Worm (Caenorhabditis elegans): ENCODE data around the gene spe-36.

Gene spe-36

DNA sequence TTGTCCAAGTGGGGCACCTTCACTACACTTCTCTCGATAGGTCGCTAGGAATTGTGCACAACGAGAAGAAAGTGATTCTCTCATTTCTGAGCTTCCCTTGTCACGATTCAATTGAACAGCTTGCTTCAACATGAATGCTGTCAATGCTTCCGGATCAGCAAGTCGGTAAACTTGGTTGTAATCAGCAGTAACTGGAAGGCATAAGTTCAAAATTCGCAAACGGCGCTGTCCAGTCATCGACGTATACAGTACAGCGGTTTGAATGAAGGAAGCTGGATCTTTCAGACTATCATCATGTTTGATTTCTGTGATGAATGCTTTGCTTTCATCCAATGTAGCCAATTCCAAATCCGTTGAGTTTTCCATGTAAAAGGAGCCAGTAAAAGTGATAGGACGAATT lies 29.0 kb downstream of the spe-36 start:
- TF ChIP-seq zfp-3 (GFP tag; conservative IDR thresholded peaks at IDR 0.05) = no peak
- TF ChIP-seq aha-1 (tag) = peak; percentile 94
- TF ChIP-seq rbr-2 (tag; optimal IDR thresholded peaks at IDR 0.05) = no peak
- TF ChIP-seq F26F4.8 (GFP tag; conservative IDR thresholded peaks at IDR 0.05) = no peak

- peak; percentile 6 for TF ChIP-seq ama-1 (optimal IDR thresholded peaks at IDR 0.05)
- TF ChIP-seq dpl-1 (GFP tag; optimal IDR thresholded peaks at IDR 0.05) = peak; percentile 21
- peak; percentile 28 for TF ChIP-seq F49E8.2 (tag; optimal IDR thresholded peaks at IDR 0.05; ENCODE audit: borderline replicate concordance)
- no peak for TF ChIP-seq duxl-1 (tag; optimal IDR thresholded peaks at IDR 0.05; ENCODE audit: poor library complexity)
- no peak for TF ChIP-seq nhr-77 (tag; optimal IDR thresholded peaks at IDR 0.05)
- no peak for TF ChIP-seq nhr-11 (tag; optimal IDR thresholded peaks at IDR 0.05)
- TF ChIP-seq zip-2 (tag; optimal IDR thresholded peaks at IDR 0.05) = no peak
- peak; percentile 1 for TF ChIP-seq T20F7.1 (GFP tag; optimal IDR thresholded peaks at IDR 0.05)
- no peak for TF ChIP-seq nhr-41 (GFP tag; IDR thresholded peaks at IDR 0.05)
- peak; percentile 13 for TF ChIP-seq aha-1 (tag)
Observed at ce11 chrIV:11561677-11562076, 30.4 kb downstream of the spe-36 start, which contains the start of gene F12F6.7. Gene F12F6.7, minus strand, starts transcription at chrIV:11561833.

- no peak for TF ChIP-seq unc-39 (tag; optimal IDR thresholded peaks at IDR 0.05)
- TF ChIP-seq madf-5 (GFP tag; IDR thresholded peaks at IDR 0.05) = no peak
- no peak for TF ChIP-seq fkh-10 (GFP tag; optimal IDR thresholded peaks at IDR 0.05)
- no peak for TF ChIP-seq daf-12 (tag; optimal IDR thresholded peaks at IDR 0.05)
- TF ChIP-seq ceh-82 (tag; optimal IDR thresholded peaks at IDR 0.05) = no peak
- no peak for TF ChIP-seq F44E2.7 (GFP tag; IDR thresholded peaks at IDR 0.05)
- no peak for TF ChIP-seq zag-1 (tag; optimal IDR thresholded peaks at IDR 0.05)
- no peak for TF ChIP-seq ceh-62 (tag; optimal IDR thresholded peaks at IDR 0.05)
- TF ChIP-seq pha-4 (GFP tag; IDR thresholded peaks at IDR 0.05) = no peak
- no peak for TF ChIP-seq pha-4 (tag; optimal IDR thresholded peaks at IDR 0.05)
- no peak for TF ChIP-seq T20F7.1 (GFP tag; optimal IDR thresholded peaks at IDR 0.05)
- TF ChIP-seq lim-7 (GFP tag; IDR thresholded peaks at IDR 0.05) = no peak
- TF ChIP-seq ctbp-1 (GFP tag; IDR thresholded peaks at IDR 0.05) = no peak
- no peak for TF ChIP-seq nhr-28 (tag; optimal IDR thresholded peaks at IDR 0.05)
- TF ChIP-seq vab-7 (GFP tag; IDR thresholded peaks at IDR 0.05) = no peak
- TF ChIP-seq dpl-1 (GFP tag; optimal IDR thresholded peaks at IDR 0.05) = no peak
- no peak for TF ChIP-seq mdt-29 (GFP tag; IDR thresholded peaks at IDR 0.05)
- TF ChIP-seq unc-130 (GFP tag; optimal IDR thresholded peaks at IDR 0.05) = no peak
- TF ChIP-seq ztf-11 (tag; optimal IDR thresholded peaks at IDR 0.05) = no peak
- no peak for TF ChIP-seq ceh-32 (tag; optimal IDR thresholded peaks at IDR 0.05; ENCODE audit: poor library complexity)
Observed at ce11 chrIV:11551813-11552212, 40.3 kb downstream of the spe-36 start, which contains the start of gene col-128. Gene col-128, minus strand, starts transcription at chrIV:11551960.

- TF ChIP-seq mdl-1 (tag; optimal IDR thresholded peaks at IDR 0.05) (peak in 1 of 2 experiments; percentile 53), ceh-20 (GFP tag; IDR thresholded peaks at IDR 0.05) (no peak), F44E2.7 (GFP tag; IDR thresholded peaks at IDR 0.05) (no peak), nhr-10 (tag; optimal IDR thresholded peaks at IDR 0.05) (no peak), lim-7 (GFP tag; IDR thresholded peaks at IDR 0.05) (no peak; the same call in 1 of the 2 replicates), daf-16 (GFP tag; optimal IDR thresholded peaks at IDR 0.05) (no peak), daf-16 (tag; optimal IDR thresholded peaks at IDR 0.05) (peak; percentile 90), daf-12 (tag; optimal IDR thresholded peaks at IDR 0.05) (no peak), Y5F2A.4 (GFP tag; optimal IDR thresholded peaks at IDR 0.05) (peak; percentile 59), nhr-25 (tag; optimal IDR thresholded peaks at IDR 0.05; ENCODE audit: borderline replicate concordance, insufficient read depth) (peak; percentile 61), aha-1 (tag) (peak; percentile 83), F49E8.2 (tag; optimal IDR thresholded peaks at IDR 0.05; ENCODE audit: borderline replicate concordance) (peak; percentile 55), gei-8 (GFP tag; optimal IDR thresholded peaks at IDR 0.05) (peak; percentile 34), mep-1 (tag; optimal IDR thresholded peaks at IDR 0.05) (no peak), madf-9 (GFP tag; conservative IDR thresholded peaks at IDR 0.05) (peak; percentile 43; the same call in 1 of the 2 replicates), mxl-2 (GFP tag; conservative IDR thresholded peaks at IDR 0.05) (0 out of 2 replicates have a peak, but pooled peaks have one; percentile 39), R02D3.7 (tag; optimal IDR thresholded peaks at IDR 0.05) (no peak), ceh-82 (tag; optimal IDR thresholded peaks at IDR 0.05) (no peak), tag-97 (GFP tag; IDR thresholded peaks at IDR 0.05) (no peak), spr-1 (tag; optimal IDR thresholded peaks at IDR 0.05) (peak; percentile 74), lin-1 (GFP tag; IDR thresholded peaks at IDR 0.05) (no peak), dmd-8 (GFP tag; IDR thresholded peaks at IDR 0.05) (peak; percentile 90), nhr-76 (tag; optimal IDR thresholded peaks at IDR 0.05) (no peak)
Observed at ce11 chrIV:11549694-11550093, 42.4 kb downstream of the spe-36 start.
